Fruit fly (Drosophila melanogaster) whole organism, adult: ENCODE data around the gene PH4alphaEFB.

Experiments
- CG11617 ChIP-seq: fragments of 200-800 bp; sonication (Bioruptor generic); optimal IDR thresholded peaks from 2 replicates; lab custom pipeline; 2017; ENCODE audit warnings: mild to moderate bottlenecking, missing biosample characterization, missing genetic modification reagents, missing genetic modification characterization
- CG7101 ChIP-seq: fragments of 200-800 bp; sonication (Bioruptor generic); optimal IDR thresholded peaks from 2 replicates; lab custom pipeline; 2018; ENCODE audit warnings: missing biosample characterization, mild to moderate bottlenecking, missing genetic modification characterization, moderate library complexity
- Mnt ChIP-seq: fragments of 200-800 bp; sonication (Bioruptor generic); optimal IDR thresholded peaks from 2 replicates; lab custom pipeline; 2016; ENCODE audit warnings: missing biosample characterization, mild to moderate bottlenecking, missing genetic modification characterization
- tj ChIP-seq: fragments of 200-800 bp; sonication (Bioruptor generic); optimal IDR thresholded peaks from 3 replicates; lab custom pipeline; 2017; ENCODE audit warnings: missing biosample characterization, mild to moderate bottlenecking, missing genetic modification characterization, moderate library complexity
- toe ChIP-seq: fragments of 200-800 bp; sonication (Bioruptor generic); optimal IDR thresholded peaks from 2 replicates; lab custom pipeline; 2016; ENCODE audit warnings: missing biosample characterization, missing genetic modification characterization

- TF ChIP-seq CG7101 (tag; lab: Kevin White, UChicago) (no peak), toe (GFP tag; lab: Kevin White, UChicago) (no peak), CG11617 (GFP tag; lab: Kevin White, UChicago) (no peak), tj (no peak), Mnt (GFP tag; lab: Kevin White, UChicago) (no peak)
These were observed 22.0 kb downstream of the PH4alphaEFB start, which contains the start of gene Jon99Fii for dm6 chr3R:30487828-30488227.
